Worm (Caenorhabditis elegans) whole organism, early embryonic: ENCODE data around the gene mesp-1.

Source experiments
- B0310.2 ChIP-seq: sonication (generic microtip); optimal IDR thresholded peaks from 2 replicates; lab custom pipeline; 2016; ENCODE audit warnings: mild to moderate bottlenecking, missing genetic modification characterization, missing compliant biosample characterization
- F13C5.2 ChIP-seq: sonication (generic microtip); optimal IDR thresholded peaks from 2 replicates; lab custom pipeline; 2017; ENCODE audit warnings: mild to moderate bottlenecking, missing genetic modification characterization, inconsistent platforms, missing compliant biosample characterization
- aly-1 ChIP-seq: sonication (generic microtip); optimal IDR thresholded peaks from 2 replicates; lab custom pipeline; 2016; ENCODE audit warnings: missing genetic modification characterization, missing compliant biosample characterization
- ama-1 ChIP-seq: fragments of 150-350 bp; optimal IDR thresholded peaks from 2 replicates; lab custom pipeline; 2014
- ceh-13 ChIP-seq: fragments of 200-800 bp; sonication (Bioruptor generic); optimal IDR thresholded peaks from 2 replicates; lab custom pipeline; 2018; ENCODE audit warnings: mild to moderate bottlenecking, missing genetic modification characterization, missing compliant biosample characterization
- ceh-36 ChIP-seq: sonication (generic microtip); optimal IDR thresholded peaks from 2 replicates; lab custom pipeline; 2016; ENCODE audit warnings: missing genetic modification characterization, inconsistent platforms, missing compliant biosample characterization
- ets-7 ChIP-seq: sonication (generic microtip); optimal IDR thresholded peaks from 2 replicates; lab custom pipeline; 2016; ENCODE audit warnings: missing genotype, missing genetic modification characterization, missing compliant biosample characterization
- flt-1 ChIP-seq: fragments of 200-800 bp; sonication (Bioruptor generic); IDR thresholded peaks from 2 replicates; pipeline ENCODE4 v1.3.6; 2022; ENCODE audit warnings: missing genetic modification characterization, missing compliant biosample characterization
- hmbx-1 ChIP-seq: sonication (generic microtip); optimal IDR thresholded peaks from 2 replicates; lab custom pipeline; 2016; ENCODE audit warnings: mild to moderate bottlenecking, missing genetic modification characterization, missing compliant biosample characterization
- hmg-4 ChIP-seq: fragments of 200-800 bp; sonication (Bioruptor generic); optimal IDR thresholded peaks from 2 replicates; lab custom pipeline; 2018; ENCODE audit warnings: mild to moderate bottlenecking, missing genetic modification characterization, missing compliant biosample characterization
- hnd-1 ChIP-seq: sonication (generic microtip); optimal IDR thresholded peaks from 2 replicates; lab custom pipeline; 2016; ENCODE audit warnings: missing genetic modification characterization, missing compliant biosample characterization
- pes-1 ChIP-seq: fragments of 200-800 bp; sonication (Bioruptor generic); IDR thresholded peaks from 2 replicates; pipeline ENCODE4 v1.3.6; 2022; ENCODE audit warnings: missing genetic modification reagents, missing genetic modification characterization, missing compliant biosample characterization
- scrt-1 ChIP-seq: fragments of 200-800 bp; sonication (Bioruptor generic); IDR thresholded peaks from 2 replicates; pipeline ENCODE4 v1.3.6; 2022; ENCODE audit warnings: missing genetic modification characterization, missing compliant biosample characterization
- sea-1 ChIP-seq: fragments of 200-800 bp; sonication (Bioruptor generic); conservative IDR thresholded peaks from 2 replicates; pipeline ENCODE4 v1.3.6; 2022; ENCODE audit warnings: missing genetic modification characterization, missing compliant biosample characterization
- tbx-11 ChIP-seq: fragments of 200-800 bp; sonication (Bioruptor generic); IDR thresholded peaks from 2 replicates; pipeline ENCODE4 v1.3.6; 2022; ENCODE audit warnings: missing genetic modification characterization, missing compliant biosample characterization
- tbx-37 ChIP-seq: fragments of 200-800 bp; sonication (Bioruptor generic); conservative IDR thresholded peaks from 2 replicates; pipeline ENCODE4 v1.3.6; 2022; ENCODE audit warnings: missing genetic modification reagents, missing genetic modification characterization, missing compliant biosample characterization
- tra-4 ChIP-seq: sonication (generic microtip); optimal IDR thresholded peaks from 2 replicates; lab custom pipeline; 2017; ENCODE audit warnings: missing genetic modification characterization, missing compliant biosample characterization

mesp-1 gene

ce11 chrIV:8512679-8513078 is 13.6 kb downstream of the mesp-1 start, which contains the start of gene C09G4.4:
C09G4.4 (plus strand) TSS chrIV:8512979.
- TF ChIP-seq hnd-1 (tag; lab: Kevin White, UChicago) (no peak), tbx-11 (GFP tag; lab: Robert Waterston, UW) (no peak), tbx-37 (GFP tag; lab: Robert Waterston, UW) (no peak), hmg-4 (GFP tag; lab: Kevin White, UChicago) (no peak), pes-1 (GFP tag; lab: Robert Waterston, UW) (no peak), F13C5.2 (tag; lab: Kevin White, UChicago) (no peak), ceh-36 (tag; lab: Kevin White, UChicago) (no peak), tra-4 (tag; lab: Kevin White, UChicago) (no peak), flt-1 (no peak), ceh-13 (no peak), scrt-1 (GFP tag; lab: Robert Waterston, UW) (no peak), B0310.2 (tag; lab: Kevin White, UChicago) (no peak), aly-1 (tag; lab: Kevin White, UChicago) (no peak), ets-7 (tag; lab: Kevin White, UChicago) (no peak), sea-1 (GFP tag; lab: Robert Waterston, UW) (no peak), ama-1 (lab: Kevin White, UChicago) (no peak)

- TF ChIP-seq aly-1 (tag; lab: Kevin White, UChicago): no peak
- no peak for TF ChIP-seq sea-1 (GFP tag; lab: Robert Waterston, UW)
- no peak for TF ChIP-seq tbx-11 (GFP tag; lab: Robert Waterston, UW)
Measured at ce11 chrIV:8513619-8514018, 14.5 kb downstream of the mesp-1 start, which contains the start of gene cks-1. cks-1 (plus strand) TSS chrIV:8513919.

ce11 chrIV:8514546-8514945 is 15.4 kb downstream of the mesp-1 start:
- no peak for TF ChIP-seq tbx-11 (GFP tag; lab: Robert Waterston, UW)
- TF ChIP-seq aly-1 (tag; lab: Kevin White, UChicago): no peak
- TF ChIP-seq tra-4 (tag; lab: Kevin White, UChicago): no peak
- TF ChIP-seq ama-1 (lab: Kevin White, UChicago): no peak
- no peak for TF ChIP-seq tbx-37 (GFP tag; lab: Robert Waterston, UW)
- TF ChIP-seq pes-1 (GFP tag; lab: Robert Waterston, UW): no peak
- no peak for TF ChIP-seq ets-7 (tag; lab: Kevin White, UChicago)
- TF ChIP-seq hnd-1 (tag; lab: Kevin White, UChicago): no peak
- TF ChIP-seq ceh-36 (tag; lab: Kevin White, UChicago): no peak
- no peak for TF ChIP-seq hmg-4 (GFP tag; lab: Kevin White, UChicago)
- TF ChIP-seq hmbx-1 (tag; lab: Kevin White, UChicago): no peak
- TF ChIP-seq sea-1 (GFP tag; lab: Robert Waterston, UW): no peak
- no peak for TF ChIP-seq B0310.2 (tag; lab: Kevin White, UChicago)
- no peak for TF ChIP-seq scrt-1 (GFP tag; lab: Robert Waterston, UW)
- no peak for TF ChIP-seq ceh-13
- no peak for TF ChIP-seq F13C5.2 (tag; lab: Kevin White, UChicago)

ce11 chrIV:8519949-8520348 is 20.8 kb downstream of the mesp-1 start:
- TF ChIP-seq tbx-11 (GFP tag; lab: Robert Waterston, UW) (no peak), tra-4 (tag; lab: Kevin White, UChicago) (no peak), B0310.2 (tag; lab: Kevin White, UChicago) (no peak), ceh-13 (no peak), pes-1 (GFP tag; lab: Robert Waterston, UW) (no peak), ama-1 (lab: Kevin White, UChicago) (no peak), ceh-36 (tag; lab: Kevin White, UChicago) (no peak), F13C5.2 (tag; lab: Kevin White, UChicago) (no peak)

DNA sequence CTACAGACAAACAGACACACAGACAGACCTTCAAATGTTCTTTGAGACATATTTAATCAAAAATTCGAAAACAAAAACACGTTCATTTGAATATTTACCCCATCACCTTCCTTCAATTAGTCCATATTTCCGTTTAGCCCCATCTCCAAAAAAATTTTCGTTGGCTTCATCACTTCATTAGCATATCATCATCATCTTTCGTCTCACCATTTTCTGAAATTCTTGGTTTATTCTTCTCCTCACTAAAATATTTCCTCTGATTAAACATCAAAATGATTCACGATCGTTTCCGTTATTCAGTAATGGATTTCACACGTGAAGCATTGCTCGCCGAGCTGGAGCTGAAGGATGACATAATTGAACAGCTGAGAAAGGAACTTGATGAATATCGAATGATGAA is 21.5 kb downstream of the mesp-1 start, which contains the start of gene pkg-2:
Gene pkg-2, plus strand, starts transcription at position 301 of the 400 bp plus-strand sequence.
- TF ChIP-seq sea-1 (GFP tag; lab: Robert Waterston, UW) (no peak), hnd-1 (tag; lab: Kevin White, UChicago) (no peak), F13C5.2 (tag; lab: Kevin White, UChicago) (no peak)

ce11 chrIV:8523981-8524380 is 24.9 kb downstream of the mesp-1 start:
- TF ChIP-seq B0310.2 (tag; lab: Kevin White, UChicago) (no peak), scrt-1 (GFP tag; lab: Robert Waterston, UW) (no peak), tbx-37 (GFP tag; lab: Robert Waterston, UW) (no peak), ceh-13 (no peak), hnd-1 (tag; lab: Kevin White, UChicago) (no peak), ceh-36 (tag; lab: Kevin White, UChicago) (no peak), F13C5.2 (tag; lab: Kevin White, UChicago) (no peak), hmbx-1 (tag; lab: Kevin White, UChicago) (no peak), tbx-11 (GFP tag; lab: Robert Waterston, UW) (no peak)

DNA sequence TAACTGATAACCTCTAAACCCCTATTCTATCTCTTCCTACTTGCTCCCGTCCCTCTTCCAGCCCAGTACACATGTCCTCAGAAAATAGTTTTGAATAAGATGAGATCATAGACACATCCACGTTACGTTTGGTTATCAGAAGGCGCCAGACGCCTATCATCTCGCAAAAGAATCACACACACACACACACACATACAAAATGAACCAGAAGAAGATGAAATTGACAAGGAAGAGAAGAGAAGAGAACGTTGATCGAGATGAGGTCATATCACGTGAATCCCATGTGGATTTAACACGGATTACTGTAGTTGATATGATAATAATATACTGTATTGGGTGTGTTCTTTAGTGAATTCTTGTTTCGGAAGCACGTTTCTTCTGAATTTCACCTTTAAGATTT is 26.9 kb downstream of the mesp-1 start:
- TF ChIP-seq ceh-13 (no peak), tbx-37 (GFP tag; lab: Robert Waterston, UW) (no peak), ama-1 (lab: Kevin White, UChicago) (no peak), hmbx-1 (tag; lab: Kevin White, UChicago) (no peak), F13C5.2 (tag; lab: Kevin White, UChicago) (no peak), tra-4 (tag; lab: Kevin White, UChicago) (no peak), sea-1 (GFP tag; lab: Robert Waterston, UW) (no peak), ceh-36 (tag; lab: Kevin White, UChicago) (no peak), scrt-1 (GFP tag; lab: Robert Waterston, UW) (no peak), ets-7 (tag; lab: Kevin White, UChicago) (no peak), hnd-1 (tag; lab: Kevin White, UChicago) (no peak), hmg-4 (GFP tag; lab: Kevin White, UChicago) (no peak), aly-1 (tag; lab: Kevin White, UChicago) (no peak), B0310.2 (tag; lab: Kevin White, UChicago) (no peak), tbx-11 (GFP tag; lab: Robert Waterston, UW) (no peak)
